Fruit fly (Drosophila melanogaster) whole organism, wandering third instar larva: Measurements from ENCODE around the gene scyl.
A peak's percentile ranks its signal among the peaks of the same experiment; 100 is the strongest.

Source experiments
- Abd-B ChIP-seq: fragments of >200 bp; optimal IDR thresholded peaks from 2 replicates; lab custom pipeline; 2017; ENCODE audit warnings: missing biosample characterization, missing genetic modification characterization
- CG32264 ChIP-seq: fragments of 200-800 bp; sonication (Bioruptor generic); optimal IDR thresholded peaks from 2 replicates; lab custom pipeline; 2016; ENCODE audit warnings: missing biosample characterization, missing genetic modification characterization
- CG9705 ChIP-seq: fragments of 200-800 bp; sonication (Bioruptor generic); optimal IDR thresholded peaks from 2 replicates; lab custom pipeline; 2018; ENCODE audit warnings: missing biosample characterization, mild to moderate bottlenecking, missing genetic modification characterization
- CrebA ChIP-seq: fragments of 200-800 bp; sonication (Bioruptor generic); optimal IDR thresholded peaks from 2 replicates; lab custom pipeline; 2016; ENCODE audit warnings: missing biosample characterization, mild to moderate bottlenecking, missing genetic modification characterization, borderline replicate concordance
- Dfd ChIP-seq: fragments of >200 bp; optimal IDR thresholded peaks from 2 replicates; lab custom pipeline; 2017; ENCODE audit warnings: missing biosample characterization, missing genetic modification characterization
- Dif ChIP-seq: fragments of 200-275, 200-300 bp; sonication (Bioruptor generic); optimal IDR thresholded peaks from 2 replicates; lab custom pipeline; 2018; ENCODE audit warnings: missing biosample characterization, missing genetic modification characterization; ENCODE audit not compliant: partially characterized antibody
- GATAd ChIP-seq: sonication (Bioruptor generic); optimal IDR thresholded peaks from 2 replicates; lab custom pipeline; 2016; ENCODE audit warnings: missing biosample characterization, missing genetic modification characterization
- HLH106 ChIP-seq: fragments of 200-800 bp; optimal IDR thresholded peaks from 3 replicates; lab custom pipeline; 2019; ENCODE audit warnings: missing biosample characterization, mild to moderate bottlenecking, missing genetic modification characterization, moderate library complexity
- Hnf4 ChIP-seq: fragments of 200-800 bp; sonication (Bioruptor generic); optimal IDR thresholded peaks from 2 replicates; lab custom pipeline; 2016; ENCODE audit warnings: missing biosample characterization, mild to moderate bottlenecking, missing genetic modification characterization
- Hr78 ChIP-seq: fragments of >200 bp; optimal IDR thresholded peaks from 2 replicates; lab custom pipeline; 2017; ENCODE audit warnings: missing biosample characterization, missing genetic modification characterization
- Hr83 ChIP-seq: fragments of 200-300 bp; sonication (Bioruptor generic); optimal IDR thresholded peaks from 2 replicates; lab custom pipeline; 2016; ENCODE audit warnings: missing biosample characterization, mild to moderate bottlenecking, missing genetic modification characterization, moderate library complexity; ENCODE audit not compliant: poor library complexity, severe bottlenecking
- Jra ChIP-seq: sonication (Bioruptor generic); optimal IDR thresholded peaks from 2 replicates; lab custom pipeline; 2016; ENCODE audit warnings: missing biosample characterization, missing genetic modification characterization
- Mio ChIP-seq: sonication (Bioruptor generic); optimal IDR thresholded peaks from 2 replicates; lab custom pipeline; 2016; ENCODE audit warnings: missing biosample characterization, missing genetic modification characterization
- Myc ChIP-seq: fragments of >200 bp; optimal IDR thresholded peaks from 2 replicates; lab custom pipeline; 2017
- N ChIP-seq: fragments of >200 bp; optimal IDR thresholded peaks from 2 replicates; lab custom pipeline; 2018; ENCODE audit warnings: missing biosample characterization, missing external identifiers, missing genetic modification characterization
- OdsH ChIP-seq: fragments of 200-800 bp; sonication (Bioruptor generic); optimal IDR thresholded peaks from 2 replicates; lab custom pipeline; 2016; ENCODE audit warnings: missing biosample characterization, mild to moderate bottlenecking, missing genetic modification characterization
- Rel ChIP-seq, 2 experiments: fragments of 200-800 bp; sonication (Bioruptor generic) in 1 of 2; optimal IDR thresholded peaks; 2 replicates in 1 of 2; 3 replicates in 1 of 2; lab custom pipeline; 2016 to 2019; ENCODE audit warnings: mild to moderate bottlenecking in 2 of 2, missing biosample characterization in 2 of 2, missing genetic modification characterization in 2 of 2, moderate library complexity in 1 of 2
- Sp1 ChIP-seq: fragments of 200-800 bp; sonication (Bioruptor generic); optimal IDR thresholded peaks from 3 replicates; lab custom pipeline; 2019; ENCODE audit warnings: missing biosample characterization, mild to moderate bottlenecking, missing genetic modification characterization, moderate library complexity
- Vsx2 ChIP-seq: fragments of 200-300, 225-300 bp; sonication (Bioruptor generic); optimal IDR thresholded peaks from 2 replicates; lab custom pipeline; 2018; ENCODE audit warnings: missing biosample characterization, missing genetic modification characterization; ENCODE audit not compliant: partially characterized antibody
- br ChIP-seq: fragments of 200-800 bp; sonication (Bioruptor generic); optimal IDR thresholded peaks from 2 replicates; lab custom pipeline; 2016; ENCODE audit warnings: missing biosample characterization, missing genetic modification characterization
- brk ChIP-seq: fragments of 200-800 bp; sonication (Bioruptor generic); optimal IDR thresholded peaks from 2 replicates; lab custom pipeline; 2016; ENCODE audit warnings: missing biosample characterization, mild to moderate bottlenecking, missing genetic modification characterization
- dl ChIP-seq, 2 experiments: fragments of 175-275, 200-275 bp in 1 of 2; fragments of 200-275 bp in 1 of 2; sonication (Bioruptor generic); optimal IDR thresholded peaks; lab custom pipeline; 2018; ENCODE audit warnings: mild to moderate bottlenecking in 2 of 2, missing biosample characterization in 2 of 2, missing genetic modification characterization in 2 of 2, moderate library complexity in 2 of 2; ENCODE audit not compliant: partially characterized antibody in 2 of 2, insufficient read depth in 1 of 2
- dmrt93B ChIP-seq: fragments of 200-800 bp; sonication (Bioruptor generic); optimal IDR thresholded peaks from 2 replicates; lab custom pipeline; 2018; ENCODE audit warnings: missing biosample characterization, mild to moderate bottlenecking, missing genetic modification characterization
- dsf ChIP-seq: sonication (Bioruptor generic); optimal IDR thresholded peaks from 2 replicates; lab custom pipeline; 2016; ENCODE audit warnings: missing biosample characterization, missing genetic modification characterization, borderline replicate concordance
- ey ChIP-seq: fragments of 200-800 bp; sonication (Bioruptor generic); optimal IDR thresholded peaks from 2 replicates; lab custom pipeline; 2016; ENCODE audit warnings: missing biosample characterization, missing genetic modification characterization
- foxo ChIP-seq, 2 experiments: fragments of 200-800 bp; sonication (Bioruptor generic); optimal IDR thresholded peaks; 2 replicates in 1 of 2; 3 replicates in 1 of 2; lab custom pipeline; 2016 to 2017; ENCODE audit warnings: missing biosample characterization in 2 of 2, missing genetic modification characterization in 2 of 2
- fru ChIP-seq: fragments of 200-800 bp; sonication (Bioruptor generic); optimal IDR thresholded peaks from 3 replicates; lab custom pipeline; 2016; ENCODE audit warnings: missing biosample characterization, mild to moderate bottlenecking, missing genetic modification characterization
- h ChIP-seq: fragments of 200-800 bp; sonication (Bioruptor generic); optimal IDR thresholded peaks from 3 replicates; lab custom pipeline; 2016; ENCODE audit warnings: missing biosample characterization, mild to moderate bottlenecking, missing genetic modification characterization
- jim ChIP-seq: fragments of 175-275, 200-325 bp; sonication (Bioruptor generic); optimal IDR thresholded peaks from 2 replicates; lab custom pipeline; 2016; ENCODE audit warnings: missing biosample characterization, mild to moderate bottlenecking, missing genetic modification characterization
- lola ChIP-seq: fragments of >200 bp; optimal IDR thresholded peaks from 2 replicates; lab custom pipeline; 2017; ENCODE audit warnings: missing biosample characterization, missing genetic modification characterization
- pan ChIP-seq: fragments of >200 bp; optimal IDR thresholded peaks from 2 replicates; lab custom pipeline; 2017
- psq ChIP-seq: fragments of 200-800 bp; sonication (Bioruptor generic); optimal IDR thresholded peaks from 3 replicates; lab custom pipeline; 2017; ENCODE audit warnings: missing biosample characterization, mild to moderate bottlenecking, missing genetic modification characterization, moderate library complexity
- rgr ChIP-seq: fragments of 200-800 bp; sonication (Bioruptor generic); optimal IDR thresholded peaks from 3 replicates; lab custom pipeline; 2016; ENCODE audit warnings: missing biosample characterization, mild to moderate bottlenecking, missing genetic modification characterization
- sage ChIP-seq: fragments of 200-800 bp; sonication (Bioruptor generic); optimal IDR thresholded peaks from 2 replicates; lab custom pipeline; 2016; ENCODE audit warnings: missing biosample characterization, mild to moderate bottlenecking, missing genetic modification characterization
- sv ChIP-seq: fragments of 200-800 bp; sonication (Bioruptor generic); optimal IDR thresholded peaks from 3 replicates; lab custom pipeline; 2016; ENCODE audit warnings: missing biosample characterization, missing genetic modification characterization
- tai ChIP-seq: sonication (Bioruptor generic); optimal IDR thresholded peaks from 2 replicates; lab custom pipeline; 2016; ENCODE audit warnings: missing biosample characterization, missing genetic modification characterization
- usp ChIP-seq: fragments of >200 bp; optimal IDR thresholded peaks from 2 replicates; lab custom pipeline; 2017; ENCODE audit warnings: missing biosample characterization, missing genetic modification characterization
- woc ChIP-seq: sonication (Bioruptor generic); optimal IDR thresholded peaks from 2 replicates; lab custom pipeline; 2016; ENCODE audit warnings: missing biosample characterization, mild to moderate bottlenecking, missing genetic modification characterization

Gene scyl

dm6 chr3L:11256147-11256971, 4.3 kb downstream of the scyl start:
- TF ChIP-seq Dfd (GFP tag; lab: Kevin White, UChicago) (no peak), tai (GFP tag; lab: Kevin White, UChicago) (no peak), Hr83 (GFP tag; lab: Kevin White, UChicago) (no peak), GATAd (GFP tag; lab: Kevin White, UChicago) (no peak), CG9705 (GFP tag; lab: Kevin White, UChicago) (peak; percentile 46), CrebA (GFP tag; lab: Kevin White, UChicago) (no peak), dl (GFP tag; optimal IDR thresholded peaks at IDR 0.05; lab: Kevin White, UChicago; ENCODE audit: insufficient read depth in 1 of 2, partially characterized antibody in 2 of 2) (no peak), CG32264 (GFP tag; lab: Kevin White, UChicago) (no peak), sv (GFP tag; lab: Kevin White, UChicago) (peak; percentile 42), foxo (GFP tag; optimal IDR thresholded peaks at IDR 0.05; lab: Kevin White, UChicago) (peak in 1 of 2 experiments; percentile 77), OdsH (peak; percentile 67), brk (GFP tag; lab: Kevin White, UChicago) (peak; percentile 53), br (GFP tag; lab: Kevin White, UChicago) (peak; percentile 57), dmrt93B (GFP tag; lab: Kevin White, UChicago) (peak; percentile 44), usp (no peak), psq (peak; percentile 59), Dif (GFP tag; lab: Kevin White, UChicago) (no peak), Mio (GFP tag; lab: Kevin White, UChicago) (no peak), Hnf4 (GFP tag; lab: Kevin White, UChicago) (peak; percentile 40), ey (peak; percentile 33), Rel (GFP tag; optimal IDR thresholded peaks at IDR 0.05; lab: Kevin White, UChicago) (no peak), Rel (tag; optimal IDR thresholded peaks at IDR 0.05; lab: Kevin White, UChicago) (no peak), jim (GFP tag; lab: Kevin White, UChicago) (no peak), Abd-B (no peak), Hr78 (no peak), Sp1 (GFP tag; lab: Kevin White, UChicago) (peak; percentile 75), dsf (GFP tag; lab: Kevin White, UChicago) (no peak), lola (GFP tag; lab: Kevin White, UChicago) (no peak), Vsx2 (GFP tag; lab: Kevin White, UChicago) (no peak), Jra (GFP tag; lab: Kevin White, UChicago) (no peak), pan (lab: Kevin White, UChicago) (no peak), fru (GFP tag; lab: Kevin White, UChicago) (peak; percentile 73), sage (no peak), HLH106 (tag; lab: Kevin White, UChicago) (peak; percentile 69), Myc (lab: Kevin White, UChicago) (no peak), rgr (GFP tag; lab: Kevin White, UChicago) (peak; percentile 70), h (peak; percentile 57), woc (GFP tag; lab: Kevin White, UChicago) (peak; percentile 15), N (GFP tag; lab: Kevin White, UChicago) (no peak)

DNA sequence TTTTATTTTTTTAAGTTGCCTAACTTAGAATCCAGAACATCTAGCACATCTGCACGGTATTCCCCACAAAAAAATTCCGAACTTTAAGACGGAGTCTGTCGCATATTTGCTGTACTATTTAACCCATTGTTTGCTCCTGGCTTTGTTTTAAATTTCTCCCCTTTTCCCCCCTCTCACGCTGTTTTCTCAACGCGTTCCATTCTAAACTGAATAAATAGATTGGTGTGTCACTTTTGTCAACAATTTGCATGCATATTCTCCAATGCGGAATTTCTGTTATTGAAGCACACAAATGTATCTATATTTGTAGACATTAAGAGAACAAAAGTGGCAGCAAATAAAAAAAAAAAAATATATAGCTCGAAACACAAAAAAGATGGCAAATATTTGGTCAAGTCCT, 6.3 kb downstream of the scyl start:
- TF ChIP-seq fru (GFP tag; lab: Kevin White, UChicago): peak; percentile 30
- TF ChIP-seq rgr (GFP tag; lab: Kevin White, UChicago): peak; percentile 39
- no peak for TF ChIP-seq psq
- peak; percentile 61 for TF ChIP-seq h
- TF ChIP-seq, all 38 proteins: peak for 3
